Fruit fly (Drosophila melanogaster): Measurements from ENCODE around the gene CG18304.

The CG18304 gene

DNA sequence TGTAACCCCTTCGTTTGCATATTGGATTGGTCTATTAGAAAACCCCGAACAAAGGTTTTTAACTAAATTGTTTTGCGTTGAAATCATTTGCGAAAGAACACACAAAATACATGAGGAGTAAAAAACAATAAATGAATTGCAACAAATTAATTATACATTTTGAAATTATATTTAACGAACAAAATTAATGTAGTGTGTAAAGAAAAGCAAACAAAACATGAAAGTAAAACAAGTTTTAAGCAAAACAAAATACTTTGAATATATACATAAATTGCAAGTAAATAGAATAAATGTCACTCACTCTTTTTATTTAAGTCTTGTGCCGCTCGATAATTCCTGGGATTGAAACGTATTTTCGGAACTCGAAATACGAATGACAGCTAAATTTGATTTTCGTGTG is 10.8 kb downstream of the CG18304 start, which contains the start of gene CG43232:
Gene CG43232, plus strand, starts transcription at position 301 of the 400 bp plus-strand sequence.
- TF ChIP-seq lab (GFP tag; optimal IDR thresholded peaks at IDR 0.05) (no peak), CG1602 (GFP tag; optimal IDR thresholded peaks at IDR 0.05) (no peak), fd96Cb (tag; optimal IDR thresholded peaks at IDR 0.05) (no peak), slp2 (GFP tag; optimal IDR thresholded peaks at IDR 0.05) (no peak), Lhr (GFP tag; optimal IDR thresholded peaks at IDR 0.05) (no peak), CG32772 (GFP tag; IDR thresholded peaks at IDR 0.05) (no peak), CG11560 (tag; IDR thresholded peaks at IDR 0.05) (no peak), sima (GFP tag; optimal IDR thresholded peaks at IDR 0.05) (no peak), Drgx (GFP tag; IDR thresholded peaks at IDR 0.05) (no peak), Hmx (GFP tag; optimal IDR thresholded peaks at IDR 0.05) (no peak), nmo (GFP tag; optimal IDR thresholded peaks at IDR 0.05) (no peak), ac (GFP tag; optimal IDR thresholded peaks at IDR 0.05) (no peak), Neu2 (GFP tag; optimal IDR thresholded peaks at IDR 0.05; ENCODE audit: borderline replicate concordance) (no peak), kni (GFP tag; optimal IDR thresholded peaks at IDR 0.05) (no peak)

DNA sequence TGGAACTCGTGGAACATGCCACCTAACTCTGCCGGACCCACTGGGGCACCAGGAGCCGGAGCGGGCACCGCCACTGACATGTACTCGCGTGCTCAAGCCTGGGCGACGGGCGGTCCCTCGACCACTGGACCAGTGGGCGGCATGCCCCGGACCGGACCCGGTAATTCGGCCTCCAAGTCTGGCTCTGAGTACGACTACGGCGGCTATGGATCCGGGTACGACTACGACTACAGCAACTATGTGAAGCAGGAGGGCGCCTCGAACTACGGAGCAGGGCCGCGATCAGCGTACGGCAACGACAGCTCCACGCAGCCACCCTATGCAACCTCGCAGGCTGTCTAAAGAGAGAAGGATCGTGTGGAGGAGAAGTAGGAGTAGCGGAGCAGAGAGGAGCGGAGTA is 17.5 kb downstream of the CG18304 start:
- no peak for TF ChIP-seq CG15601 (tag; optimal IDR thresholded peaks at IDR 0.05)
- no peak for TF ChIP-seq tgo (GFP tag; IDR thresholded peaks at IDR 0.05)
- TF ChIP-seq CG17829 (tag; optimal IDR thresholded peaks at IDR 0.05), result no peak
- TF ChIP-seq CrebB (tag; optimal IDR thresholded peaks at IDR 0.05), result no peak
- TF ChIP-seq sna (GFP tag; IDR thresholded peaks at IDR 0.05; ENCODE audit: partially characterized antibody), result no peak
- TF ChIP-seq CG32767 (GFP tag; IDR thresholded peaks at IDR 0.05), result no peak
- no peak for TF ChIP-seq mld (GFP tag; IDR thresholded peaks at IDR 0.05; ENCODE audit: partially characterized antibody)
- TF ChIP-seq CG33213 (GFP tag; optimal IDR thresholded peaks at IDR 0.05), result no peak
- no peak for TF ChIP-seq nom (GFP tag; optimal IDR thresholded peaks at IDR 0.05)
- TF ChIP-seq Med (GFP tag), result peak; percentile 75
- TF ChIP-seq sens (GFP tag), result peak; percentile 27
- no peak for TF ChIP-seq cas (GFP tag; IDR thresholded peaks at IDR 0.05)
- TF ChIP-seq Ets65A (GFP tag), result peak; percentile 80
- TF ChIP-seq knrl (GFP tag; IDR thresholded peaks at IDR 0.05; ENCODE audit: partially characterized antibody), result peak; percentile 32; the same call in 1 of the 3 replicates
- TF ChIP-seq CG12155 (GFP tag; optimal IDR thresholded peaks at IDR 0.05), result no peak

DNA sequence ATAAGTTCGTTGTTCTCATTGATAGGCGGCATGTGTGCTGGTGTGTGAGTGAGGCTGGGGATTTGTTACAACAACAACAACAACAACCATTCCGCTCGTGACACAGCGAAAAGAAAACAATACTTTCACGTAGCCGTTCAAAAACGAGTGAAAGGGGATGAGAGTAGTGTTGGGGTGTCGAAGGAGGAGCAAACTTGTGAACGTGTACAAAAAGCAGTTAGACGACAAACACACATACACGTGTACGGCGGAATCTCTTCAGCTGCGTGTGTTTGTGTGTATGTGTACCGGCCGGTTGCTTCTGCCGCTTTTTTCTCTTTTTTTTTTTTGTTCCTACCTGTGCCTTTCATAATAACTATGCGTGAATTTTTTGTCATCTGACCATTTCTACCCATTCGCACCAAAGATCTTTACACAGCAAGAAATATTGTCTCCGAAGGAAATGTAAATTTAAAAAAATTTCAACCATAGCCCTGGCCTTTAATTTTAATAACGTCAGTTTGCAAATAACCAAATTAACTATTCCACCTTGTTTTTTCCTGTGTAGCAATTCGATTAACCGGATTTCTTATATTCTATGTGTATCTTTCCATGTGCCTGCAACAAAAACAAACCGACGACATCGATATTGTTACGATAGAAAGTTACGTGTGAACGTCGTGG is 20.4 kb downstream of the CG18304 start:
- TF ChIP-seq Mes4 (GFP tag; optimal IDR thresholded peaks at IDR 0.05), result peak; percentile 66
- TF ChIP-seq CG3407 (GFP tag; optimal IDR thresholded peaks at IDR 0.05), result peak; percentile 32
- TF ChIP-seq CG18764 (GFP tag; optimal IDR thresholded peaks at IDR 0.05), result peak; percentile 3
- TF ChIP-seq CG6272 (GFP tag; IDR thresholded peaks at IDR 0.05), result no peak
- peak; percentile 27 for TF ChIP-seq CG12942 (GFP tag; optimal IDR thresholded peaks at IDR 0.05)
- peak; percentile 51 for TF ChIP-seq CHES-1-like (GFP tag; optimal IDR thresholded peaks at IDR 0.05)
- no peak; the same call in 1 of the 3 replicates for TF ChIP-seq ci (GFP tag; IDR thresholded peaks at IDR 0.05)
- TF ChIP-seq insv (GFP tag; optimal IDR thresholded peaks at IDR 0.05), result no peak
- TF ChIP-seq sob (GFP tag; IDR thresholded peaks at IDR 0.05), result peak; percentile 74; the same call in 1 of the 2 replicates
- TF ChIP-seq ems (GFP tag; optimal IDR thresholded peaks at IDR 0.05), result peak; percentile 64
- peak; percentile 67 to 75 for TF ChIP-seq chif (GFP tag; optimal IDR thresholded peaks at IDR 0.05)
- peak; percentile 52 for TF ChIP-seq CG12236 (GFP tag; optimal IDR thresholded peaks at IDR 0.05)
- no peak for TF ChIP-seq BtbVII (GFP tag; optimal IDR thresholded peaks at IDR 0.05)
- TF ChIP-seq CG13894 (tag; optimal IDR thresholded peaks at IDR 0.05), result no peak
- TF ChIP-seq Mad (GFP tag; optimal IDR thresholded peaks at IDR 0.05), result peak; percentile 63
- TF ChIP-seq kah (GFP tag; optimal IDR thresholded peaks at IDR 0.05), result peak; percentile 1
- no peak for TF ChIP-seq chm (GFP tag; IDR thresholded peaks at IDR 0.05)
- TF ChIP-seq nerfin-2 (GFP tag; IDR thresholded peaks at IDR 0.05; ENCODE audit: partially characterized antibody), result no peak
- TF ChIP-seq cwo (GFP tag; optimal IDR thresholded peaks at IDR 0.05), result peak; percentile 35
- TF ChIP-seq ap (GFP tag; IDR thresholded peaks at IDR 0.05), result peak; percentile 72
- no peak; the same call in 1 of the 2 replicates for TF ChIP-seq Rfx (GFP tag; IDR thresholded peaks at IDR 0.05)
